Fruit fly (Drosophila melanogaster) whole organism, embryonic: ENCODE results near the gene CG5013.

ENCODE experiments used
- Abd-B ChIP-seq: fragments of 200-800 bp; sonication (Bioruptor generic); optimal IDR thresholded peaks from 2 replicates; lab custom pipeline; 2018; ENCODE audit warnings: missing biosample characterization, mild to moderate bottlenecking, missing genetic modification characterization, moderate library complexity
- CG11723 ChIP-seq: fragments of 200-800 bp; sonication (Bioruptor generic); optimal IDR thresholded peaks from 2 replicates; lab custom pipeline; 2017; ENCODE audit warnings: missing biosample characterization, mild to moderate bottlenecking, missing genetic modification characterization
- CG1233 ChIP-seq: fragments of 200-800 bp; sonication (Bioruptor generic); optimal IDR thresholded peaks from 4 replicates; lab custom pipeline; 2018; ENCODE audit warnings: missing biosample characterization, mild to moderate bottlenecking, missing genetic modification characterization
- CG12659 ChIP-seq: fragments of 200-800 bp; sonication (Bioruptor generic); optimal IDR thresholded peaks from 3 replicates; lab custom pipeline; 2017; ENCODE audit warnings: mild to moderate bottlenecking, missing biosample characterization, missing genetic modification reagents, missing genetic modification characterization
- CG12942 ChIP-seq: fragments of 200-800 bp; sonication (Bioruptor generic); optimal IDR thresholded peaks from 3 replicates; lab custom pipeline; 2016; ENCODE audit warnings: missing biosample characterization, missing genetic modification characterization
- CG15514 ChIP-seq: fragments of 200-800 bp; sonication (Bioruptor generic); optimal IDR thresholded peaks from 3 replicates; lab custom pipeline; 2017; ENCODE audit warnings: missing biosample characterization, missing genetic modification characterization, mild to moderate bottlenecking, moderate library complexity, missing genetic modification reagents
- CG17359 ChIP-seq: fragments of 200-800 bp; sonication (Bioruptor generic); optimal IDR thresholded peaks from 3 replicates; lab custom pipeline; 2018; ENCODE audit warnings: missing biosample characterization, mild to moderate bottlenecking, missing genetic modification characterization, moderate library complexity
- CG17385 ChIP-seq: fragments of 200-800 bp; sonication (Bioruptor generic); optimal IDR thresholded peaks from 3 replicates; lab custom pipeline; 2018; ENCODE audit warnings: missing biosample characterization, mild to moderate bottlenecking, missing genetic modification characterization
- CG18262 ChIP-seq: fragments of 200-800 bp; optimal IDR thresholded peaks from 3 replicates; lab custom pipeline; 2019; ENCODE audit warnings: missing biosample characterization, mild to moderate bottlenecking, missing genetic modification characterization, moderate library complexity
- CG2120 ChIP-seq: fragments of 200-800 bp; sonication (Bioruptor generic); optimal IDR thresholded peaks from 3 replicates; lab custom pipeline; 2016; ENCODE audit warnings: missing biosample characterization, missing genetic modification characterization
- CG2875 ChIP-seq: fragments of 200-800 bp; sonication (Bioruptor generic); optimal IDR thresholded peaks from 2 replicates; lab custom pipeline; 2017; ENCODE audit warnings: missing biosample characterization, mild to moderate bottlenecking, missing genetic modification characterization, missing genetic modification reagents
- CG30403 ChIP-seq: fragments of 200-800 bp; sonication (Bioruptor generic); optimal IDR thresholded peaks from 3 replicates; lab custom pipeline; 2016; ENCODE audit warnings: missing biosample characterization, missing genetic modification characterization
- CG32532 ChIP-seq: fragments of 200-800 bp; sonication (Bioruptor generic); IDR thresholded peaks from 2 replicates; pipeline ENCODE4 v1.3.6; 2022; ENCODE audit warnings: missing biosample characterization, missing genetic modification characterization
- CG34422 ChIP-seq: fragments of 200-800 bp; sonication (Bioruptor generic); IDR thresholded peaks from 3 replicates; pipeline ENCODE4 v1.3.6; 2022; ENCODE audit warnings: missing biosample characterization, missing genetic modification characterization
- CG3995 ChIP-seq: fragments of 200-800 bp; sonication (Bioruptor generic); optimal IDR thresholded peaks from 3 replicates; lab custom pipeline; 2016; ENCODE audit warnings: missing biosample characterization, missing genetic modification characterization
- CG42726 ChIP-seq: fragments of 200-800 bp; sonication (Bioruptor generic); IDR thresholded peaks from 2 replicates; pipeline ENCODE4 v1.3.6; 2022; ENCODE audit warnings: missing biosample characterization, missing genetic modification characterization; ENCODE audit not compliant: partially characterized antibody
- CG5180 ChIP-seq: fragments of 200-800 bp; sonication (Bioruptor generic); optimal IDR thresholded peaks from 3 replicates; lab custom pipeline; 2017; ENCODE audit warnings: missing biosample characterization, missing genetic modification characterization, mild to moderate bottlenecking, moderate library complexity, missing genetic modification reagents
- CG8290 ChIP-seq, 3 experiments: fragments of 200-800 bp; sonication (Bioruptor generic); optimal IDR thresholded peaks; 2 replicates each; lab custom pipeline; 2016 to 2019; ENCODE audit warnings: missing biosample characterization in 3 of 3, missing genetic modification characterization in 3 of 3, mild to moderate bottlenecking in 2 of 3, moderate library complexity in 1 of 3
- CG8478 ChIP-seq: fragments of >200 bp; optimal IDR thresholded peaks from 2 replicates; lab custom pipeline; 2018
- CG8924 ChIP-seq: fragments of 200-800 bp; optimal IDR thresholded peaks from 3 replicates; lab custom pipeline; 2019; ENCODE audit warnings: missing biosample characterization, mild to moderate bottlenecking, missing genetic modification characterization, moderate library complexity
- CG9876 ChIP-seq: fragments of 200-800 bp; sonication (Bioruptor generic); optimal IDR thresholded peaks from 2 replicates; lab custom pipeline; 2016; ENCODE audit warnings: missing biosample characterization, missing genetic modification characterization
- Dll ChIP-seq: fragments of 200-800 bp; sonication (Bioruptor generic); IDR thresholded peaks from 4 replicates; pipeline ENCODE4 v1.3.6; 2022; ENCODE audit warnings: missing biosample characterization, missing genetic modification characterization; ENCODE audit not compliant: partially characterized antibody
- Doc3 ChIP-seq: fragments of 200-800 bp; sonication (Bioruptor generic); IDR thresholded peaks from 3 replicates; pipeline ENCODE4 v1.3.6; 2022; ENCODE audit warnings: missing biosample characterization, missing genetic modification characterization; ENCODE audit not compliant: partially characterized antibody
- Dref ChIP-seq: fragments of 200-800 bp; sonication (Bioruptor generic); IDR thresholded peaks from 2 replicates; pipeline ENCODE4 v1.3.6; 2022; ENCODE audit warnings: missing biosample characterization, missing genetic modification characterization
- Elba2 ChIP-seq: fragments of 200-800 bp; sonication (Bioruptor generic); optimal IDR thresholded peaks from 3 replicates; lab custom pipeline; 2016; ENCODE audit warnings: missing biosample characterization, missing genetic modification characterization
- Ets65A ChIP-seq: fragments of 200-800 bp; sonication (Bioruptor generic); peaks from one replicate; lab custom pipeline; 2016; ENCODE audit warnings: missing biosample characterization, missing genetic modification characterization
- Hmx ChIP-seq: fragments of 200-800 bp; sonication (Bioruptor generic); optimal IDR thresholded peaks from 2 replicates; lab custom pipeline; 2016; ENCODE audit warnings: missing biosample characterization, missing genetic modification characterization
- Lhr ChIP-seq: fragments of 200-800 bp; sonication (Bioruptor generic); optimal IDR thresholded peaks from 3 replicates; lab custom pipeline; 2017; ENCODE audit warnings: mild to moderate bottlenecking, missing biosample characterization, missing genetic modification reagents, missing genetic modification characterization
- Pdp1 ChIP-seq, 2 experiments: fragments of 200-800 bp; sonication (Bioruptor generic); optimal IDR thresholded peaks; 3 replicates each; lab custom pipeline; 2016; ENCODE audit warnings: missing biosample characterization in 2 of 2, missing genetic modification characterization in 2 of 2, mild to moderate bottlenecking in 1 of 2, moderate library complexity in 1 of 2
- Sin3A ChIP-seq: fragments of >200 bp; optimal IDR thresholded peaks from 2 replicates; lab custom pipeline; 2018
- bcd ChIP-seq: fragments of 200-800 bp; sonication (Bioruptor generic); optimal IDR thresholded peaks from 2 replicates; lab custom pipeline; 2017; ENCODE audit warnings: missing biosample characterization, mild to moderate bottlenecking, missing genetic modification characterization
- cg ChIP-seq: fragments of 200-800 bp; sonication (Bioruptor generic); optimal IDR thresholded peaks from 3 replicates; lab custom pipeline; 2019; ENCODE audit warnings: missing biosample characterization, mild to moderate bottlenecking, missing genetic modification characterization, moderate library complexity
- dm ChIP-seq: fragments of 200-800 bp; sonication (Bioruptor generic); optimal IDR thresholded peaks from 3 replicates; lab custom pipeline; 2016; ENCODE audit warnings: missing biosample characterization, missing genetic modification characterization
- fd102C ChIP-seq: fragments of 200-800 bp; sonication (Bioruptor generic); optimal IDR thresholded peaks from 2 replicates; lab custom pipeline; 2018; ENCODE audit warnings: missing biosample characterization, mild to moderate bottlenecking, missing genetic modification characterization, moderate library complexity
- gfzf ChIP-seq: fragments of 200-800 bp; sonication (Bioruptor generic); optimal IDR thresholded peaks from 2 replicates; lab custom pipeline; 2016; ENCODE audit warnings: missing biosample characterization, mild to moderate bottlenecking, missing genetic modification characterization, moderate library complexity
- hbn ChIP-seq: fragments of 200-800 bp; sonication (Bioruptor generic); IDR thresholded peaks from 2 replicates; pipeline ENCODE4 v1.3.6; 2022; ENCODE audit warnings: missing biosample characterization, missing genetic modification characterization; ENCODE audit not compliant: partially characterized antibody
- inv ChIP-seq: fragments of 200-800 bp; sonication (Bioruptor generic); IDR thresholded peaks from 2 replicates; pipeline ENCODE4 v1.3.6; 2022; ENCODE audit warnings: missing biosample characterization, missing genetic modification characterization; ENCODE audit not compliant: partially characterized antibody
- nom ChIP-seq: fragments of 200-800 bp; sonication (Bioruptor generic); optimal IDR thresholded peaks from 2 replicates; lab custom pipeline; 2017; ENCODE audit warnings: missing biosample characterization, missing genetic modification characterization, mild to moderate bottlenecking, moderate library complexity, missing genetic modification reagents
- pzg ChIP-seq: fragments of 200-800 bp; sonication (Bioruptor generic); optimal IDR thresholded peaks from 3 replicates; lab custom pipeline; 2018; ENCODE audit warnings: missing biosample characterization, mild to moderate bottlenecking, missing genetic modification characterization, moderate library complexity
- sqz ChIP-seq: fragments of 200-800 bp; sonication (Bioruptor generic); optimal IDR thresholded peaks from 3 replicates; lab custom pipeline; 2018; ENCODE audit warnings: missing biosample characterization, mild to moderate bottlenecking, missing genetic modification characterization
- sr ChIP-seq: fragments of 200-800 bp; sonication (Bioruptor generic); IDR thresholded peaks from 3 replicates; pipeline ENCODE4 v1.3.6; 2022; ENCODE audit warnings: missing biosample characterization, missing genetic modification characterization
- ssp ChIP-seq: fragments of 200-800 bp; sonication (Bioruptor generic); IDR thresholded peaks from 2 replicates; pipeline ENCODE4 v1.3.6; 2022; ENCODE audit warnings: missing biosample characterization, missing genetic modification characterization
- trem ChIP-seq: fragments of 200-800 bp; optimal IDR thresholded peaks from 3 replicates; lab custom pipeline; 2019; ENCODE audit warnings: missing biosample characterization, mild to moderate bottlenecking, missing genetic modification characterization, moderate library complexity
- wor ChIP-seq: fragments of 200-800 bp; sonication (Bioruptor generic); IDR thresholded peaks from 2 replicates; pipeline ENCODE4 v1.3.6; 2022; ENCODE audit warnings: missing biosample characterization, missing genetic modification characterization
- yki ChIP-seq: fragments of >200 bp; optimal IDR thresholded peaks from 3 replicates; lab custom pipeline; 2018

The CG5013 gene

dm6 chr3R:16098333-16099267, 49.1 kb downstream of the CG5013 start, which contains the start of the genes Mhcl and Akt (continued):
- TF ChIP-seq CG8290 (GFP tag; optimal IDR thresholded peaks at IDR 0.05; lab: Kevin White, UChicago) (peak; percentile 69), CG8290 (tag; optimal IDR thresholded peaks at IDR 0.05; lab: Kevin White, UChicago) (peak in 1 of 2 experiments; percentile 47), CG32532 (GFP tag; lab: Robert Waterston, UW) (peak; percentile 53), CG2875 (no peak), CG1233 (GFP tag; lab: Kevin White, UChicago) (no peak), CG34422 (peak; percentile 59; the same call in 2 of the 3 replicates), wor (GFP tag; lab: Robert Waterston, UW) (no peak), yki (lab: Kevin White, UChicago) (no peak), bcd (GFP tag; lab: Kevin White, UChicago) (no peak), Abd-B (peak; percentile 47), Ets65A (GFP tag; lab: Kevin White, UChicago) (peak; percentile 18), CG17359 (tag; lab: Kevin White, UChicago) (peak; percentile 15), CG42726 (GFP tag; lab: Robert Waterston, UW) (0 out of 2 replicates have a peak, but pooled peaks have one; percentile 28), CG3995 (GFP tag; lab: Kevin White, UChicago) (no peak), Hmx (GFP tag; lab: Kevin White, UChicago) (peak; percentile 38), CG30403 (GFP tag; lab: Kevin White, UChicago) (peak; percentile 15), CG9876 (GFP tag; lab: Kevin White, UChicago) (peak; percentile 15), CG12659 (GFP tag; lab: Kevin White, UChicago) (peak; percentile 21), Doc3 (peak; percentile 24; the same call in 2 of the 3 replicates), Dll (peak; percentile 67; the same call in 3 of the 4 replicates), Dref (peak; percentile 81), fd102C (GFP tag; lab: Kevin White, UChicago) (no peak), Lhr (GFP tag; lab: Kevin White, UChicago) (peak; percentile 65), trem (tag; lab: Kevin White, UChicago) (peak; percentile 77), inv (peak; percentile 63; the same call in 1 of the 2 replicates), sqz (GFP tag; lab: Kevin White, UChicago) (peak; percentile 30), nom (peak; percentile 19), CG2120 (peak; percentile 41), CG5180 (no peak), CG11723 (GFP tag; lab: Kevin White, UChicago) (no peak), ssp (peak; percentile 50), CG8924 (tag; lab: Kevin White, UChicago) (peak; percentile 33), CG17385 (GFP tag; lab: Kevin White, UChicago) (no peak), CG12942 (GFP tag; lab: Kevin White, UChicago) (peak; percentile 6), CG15514 (GFP tag; lab: Kevin White, UChicago) (peak; percentile 98), Elba2 (peak; percentile 98), Pdp1 (GFP tag; optimal IDR thresholded peaks at IDR 0.05; lab: Kevin White, UChicago) (peak; percentile 26 to 48), dm (no peak), CG8478 (peak; percentile 23), Sin3A (lab: Kevin White, UChicago) (peak; percentile 57), cg (GFP tag; lab: Kevin White, UChicago) (peak; percentile 68), sr (no peak), gfzf (GFP tag; lab: Kevin White, UChicago) (peak; percentile 90), hbn (peak; percentile 23; the same call in 1 of the 2 replicates), CG18262 (peak; percentile 19), pzg (GFP tag; lab: Kevin White, UChicago) (peak; percentile 52)
